Fruit fly (Drosophila melanogaster) whole organism, prepupa: ENCODE measurements around the gene CG5902.
A peak's percentile ranks its signal among the peaks of the same experiment; 100 is the strongest.

Experiments
- Blimp-1 ChIP-seq: fragments of 200-800 bp; sonication (Bioruptor generic); optimal IDR thresholded peaks from 3 replicates; lab custom pipeline; 2017; ENCODE audit warnings: missing biosample characterization, missing genetic modification characterization, mild to moderate bottlenecking, moderate library complexity, missing genetic modification reagents
- CG10631 ChIP-seq: fragments of 200-800 bp; sonication (Bioruptor generic); optimal IDR thresholded peaks from 2 replicates; lab custom pipeline; 2016; ENCODE audit warnings: missing biosample characterization, missing genetic modification characterization
- CG11294 ChIP-seq: fragments of 200-800 bp; sonication (Bioruptor generic); IDR thresholded peaks from 2 replicates; pipeline ENCODE4 v1.3.6; 2022; ENCODE audit warnings: missing biosample characterization, missing genetic modification characterization
- CG11762 ChIP-seq: fragments of 200-800 bp; sonication (Bioruptor generic); optimal IDR thresholded peaks from 3 replicates; lab custom pipeline; 2016; ENCODE audit warnings: missing biosample characterization, missing genetic modification characterization; ENCODE audit not compliant: insufficient read depth
- CG11902 ChIP-seq: fragments of 200-800 bp; sonication (Bioruptor generic); optimal IDR thresholded peaks from 3 replicates; lab custom pipeline; 2016; ENCODE audit warnings: missing biosample characterization, missing genetic modification characterization
- CG15336 ChIP-seq: fragments of 200-800 bp; sonication (Bioruptor generic); IDR thresholded peaks from 2 replicates; pipeline ENCODE4 v1.3.6; 2022; ENCODE audit warnings: missing biosample characterization, missing genetic modification characterization
- CG1621 ChIP-seq: fragments of 200-800 bp; sonication (Bioruptor generic); optimal IDR thresholded peaks from 3 replicates; lab custom pipeline; 2018; ENCODE audit warnings: missing biosample characterization, mild to moderate bottlenecking, missing genetic modification characterization
- CG16779 ChIP-seq: fragments of 200-800 bp; sonication (Bioruptor generic); optimal IDR thresholded peaks from 3 replicates; lab custom pipeline; 2017; ENCODE audit warnings: missing biosample characterization, mild to moderate bottlenecking, missing genetic modification characterization
- CG3032 ChIP-seq: fragments of 200-800 bp; optimal IDR thresholded peaks from 2 replicates; lab custom pipeline; 2019; ENCODE audit warnings: missing biosample characterization, mild to moderate bottlenecking, missing genetic modification characterization, moderate library complexity
- CG31627 ChIP-seq: fragments of 200-800 bp; sonication (Bioruptor generic); optimal IDR thresholded peaks from 3 replicates; lab custom pipeline; 2016; ENCODE audit warnings: missing biosample characterization, missing genetic modification characterization
- CG34406 ChIP-seq: fragments of 200-800 bp; sonication (Bioruptor generic); optimal IDR thresholded peaks from 3 replicates; lab custom pipeline; 2016; ENCODE audit warnings: missing biosample characterization, missing genetic modification characterization
- CG3919 ChIP-seq: fragments of 200-800 bp; sonication (Bioruptor generic); optimal IDR thresholded peaks from 3 replicates; lab custom pipeline; 2016; ENCODE audit warnings: missing biosample characterization, missing genetic modification characterization
- CG4318 ChIP-seq: fragments of 200-800 bp; sonication (Bioruptor generic); optimal IDR thresholded peaks from 3 replicates; lab custom pipeline; 2017; ENCODE audit warnings: missing biosample characterization, mild to moderate bottlenecking, missing genetic modification characterization
- CG6163 ChIP-seq: fragments of 200-800 bp; sonication (Bioruptor generic); IDR thresholded peaks from 3 replicates; pipeline ENCODE4 v1.3.6; 2022; ENCODE audit warnings: missing biosample characterization, missing genetic modification characterization
- CG6276 ChIP-seq: fragments of 200-800 bp; sonication (Bioruptor generic); optimal IDR thresholded peaks from 2 replicates; lab custom pipeline; 2017; ENCODE audit warnings: missing biosample characterization, mild to moderate bottlenecking, missing genetic modification characterization
- CG6792 ChIP-seq: fragments of 200-800 bp; sonication (Bioruptor generic); optimal IDR thresholded peaks from 3 replicates; lab custom pipeline; 2016; ENCODE audit warnings: missing biosample characterization, missing genetic modification characterization
- CG6808 ChIP-seq: fragments of 200-800 bp; sonication (Bioruptor generic); optimal IDR thresholded peaks from 3 replicates; lab custom pipeline; 2017; ENCODE audit warnings: missing biosample characterization, missing genetic modification characterization, mild to moderate bottlenecking, moderate library complexity, missing genetic modification reagents
- CG6854 ChIP-seq: fragments of 200-800 bp; sonication (Bioruptor generic); optimal IDR thresholded peaks from 2 replicates; lab custom pipeline; 2017; ENCODE audit warnings: missing biosample characterization, mild to moderate bottlenecking, missing genetic modification characterization
- CG8119 ChIP-seq: fragments of 200-800 bp; sonication (Bioruptor generic); IDR thresholded peaks from 3 replicates; pipeline ENCODE4 v1.3.6; 2022; ENCODE audit warnings: missing biosample characterization, missing genetic modification characterization
- CG8319 ChIP-seq: fragments of 200-800 bp; sonication (Bioruptor generic); optimal IDR thresholded peaks from 3 replicates; lab custom pipeline; 2016; ENCODE audit warnings: missing biosample characterization, missing genetic modification characterization
- CG8632 ChIP-seq: fragments of 200-800 bp; sonication (Bioruptor generic); optimal IDR thresholded peaks from 3 replicates; lab custom pipeline; 2016; ENCODE audit warnings: missing biosample characterization, missing genetic modification characterization
- CG9139 ChIP-seq: fragments of 200-800 bp; sonication (Bioruptor generic); optimal IDR thresholded peaks from 3 replicates; lab custom pipeline; 2017; ENCODE audit warnings: missing biosample characterization, mild to moderate bottlenecking, missing genetic modification characterization
- Eip75B ChIP-seq: fragments of 200-800 bp; sonication (Bioruptor generic); optimal IDR thresholded peaks from 3 replicates; lab custom pipeline; 2016; ENCODE audit warnings: missing biosample characterization, missing genetic modification characterization
- Eip78C ChIP-seq: fragments of 200-800 bp; sonication (Bioruptor generic); peaks from one replicate; lab custom pipeline; 2016; ENCODE audit warnings: missing biosample characterization, missing genetic modification characterization
- Eip93F ChIP-seq: fragments of 200-800 bp; sonication (Bioruptor generic); optimal IDR thresholded peaks from 2 replicates; lab custom pipeline; 2016; ENCODE audit warnings: missing biosample characterization, mild to moderate bottlenecking, missing genetic modification characterization
- Ets96B ChIP-seq: fragments of 200-800 bp; optimal IDR thresholded peaks from 2 replicates; lab custom pipeline; 2019; ENCODE audit warnings: missing biosample characterization, mild to moderate bottlenecking, missing genetic modification characterization, moderate library complexity
- Gug ChIP-seq: fragments of 200-800 bp; sonication (Bioruptor generic); IDR thresholded peaks from 2 replicates; pipeline ENCODE4 v1.3.6; 2022; ENCODE audit warnings: missing biosample characterization, missing genetic modification characterization
- Hr38 ChIP-seq: sonication (Bioruptor generic); optimal IDR thresholded peaks from 2 replicates; lab custom pipeline; 2016; ENCODE audit warnings: missing biosample characterization, missing genetic modification characterization
- Hr39 ChIP-seq: fragments of 200-800 bp; sonication (Bioruptor generic); optimal IDR thresholded peaks from 2 replicates; lab custom pipeline; 2016; ENCODE audit warnings: missing biosample characterization, missing genetic modification characterization
- Hr4 ChIP-seq: fragments of 200-800 bp; sonication (Bioruptor generic); optimal IDR thresholded peaks from 3 replicates; lab custom pipeline; 2016; ENCODE audit warnings: missing biosample characterization, missing genetic modification characterization
- Lpt ChIP-seq: fragments of 200-800 bp; sonication (Bioruptor generic); optimal IDR thresholded peaks from 3 replicates; lab custom pipeline; 2016; ENCODE audit warnings: missing biosample characterization, missing genetic modification characterization
- Met ChIP-seq: fragments of 200-800 bp; sonication (Bioruptor generic); optimal IDR thresholded peaks from 3 replicates; lab custom pipeline; 2016; ENCODE audit warnings: missing biosample characterization, missing genetic modification characterization
- Smox ChIP-seq: fragments of 200-800 bp; sonication (Bioruptor generic); optimal IDR thresholded peaks from 3 replicates; lab custom pipeline; 2016; ENCODE audit warnings: missing biosample characterization, missing genetic modification characterization
- Sox102F ChIP-seq: fragments of 200-800 bp; sonication (Bioruptor generic); optimal IDR thresholded peaks from 2 replicates; lab custom pipeline; 2016; ENCODE audit warnings: missing biosample characterization, mild to moderate bottlenecking, missing genetic modification characterization
- Sox14 ChIP-seq: fragments of 200-800 bp; sonication (Bioruptor generic); optimal IDR thresholded peaks from 3 replicates; lab custom pipeline; 2016; ENCODE audit warnings: missing biosample characterization, missing genetic modification characterization
- Sox15 ChIP-seq: fragments of 200-800 bp; sonication (Bioruptor generic); optimal IDR thresholded peaks from 3 replicates; lab custom pipeline; 2016; ENCODE audit warnings: missing biosample characterization, missing genetic modification characterization
- acj6 ChIP-seq: fragments of 200-800 bp; sonication (Bioruptor generic); optimal IDR thresholded peaks from 3 replicates; lab custom pipeline; 2016; ENCODE audit warnings: missing biosample characterization, missing genetic modification characterization
- cyc ChIP-seq: fragments of 200-800 bp; sonication (Bioruptor generic); optimal IDR thresholded peaks from 3 replicates; lab custom pipeline; 2016; ENCODE audit warnings: missing biosample characterization, missing genetic modification characterization
- dac ChIP-seq: fragments of 200-800 bp; sonication (Bioruptor generic); optimal IDR thresholded peaks from 2 replicates; lab custom pipeline; 2017; ENCODE audit warnings: missing biosample characterization, mild to moderate bottlenecking, missing genetic modification characterization
- fd59A ChIP-seq: fragments of 200-800 bp; sonication (Bioruptor generic); optimal IDR thresholded peaks from 2 replicates; lab custom pipeline; 2017; ENCODE audit warnings: missing biosample characterization, mild to moderate bottlenecking, missing genetic modification characterization, missing genetic modification reagents
- fd85E ChIP-seq: fragments of 200-800 bp; sonication (Bioruptor generic); optimal IDR thresholded peaks from 3 replicates; lab custom pipeline; 2016; ENCODE audit warnings: missing biosample characterization, missing genetic modification characterization
- fkh ChIP-seq: fragments of 200-800 bp; sonication (Bioruptor generic); optimal IDR thresholded peaks from 3 replicates; lab custom pipeline; 2017; ENCODE audit warnings: missing biosample characterization, mild to moderate bottlenecking, missing genetic modification characterization, moderate library complexity
- lz ChIP-seq: fragments of 200-800 bp; sonication (Bioruptor generic); optimal IDR thresholded peaks from 3 replicates; lab custom pipeline; 2016; ENCODE audit warnings: missing biosample characterization, missing genetic modification characterization
- net ChIP-seq: fragments of 200-800 bp; sonication (Bioruptor generic); optimal IDR thresholded peaks from 3 replicates; lab custom pipeline; 2016; ENCODE audit warnings: missing biosample characterization, missing genetic modification characterization
- pdm3 ChIP-seq: fragments of 200-800 bp; sonication (Bioruptor generic); optimal IDR thresholded peaks from 3 replicates; lab custom pipeline; 2016; ENCODE audit warnings: missing biosample characterization, missing genetic modification characterization
- salr ChIP-seq, 2 experiments: fragments of 200-800 bp; sonication (Bioruptor generic); optimal IDR thresholded peaks; 3 replicates each; lab custom pipeline; 2016 to 2018; ENCODE audit warnings: missing biosample characterization in 2 of 2, missing genetic modification characterization in 2 of 2, mild to moderate bottlenecking in 1 of 2
- ss ChIP-seq, 2 experiments: fragments of 200-800 bp; sonication (Bioruptor generic); optimal IDR thresholded peaks; 2 replicates in 1 of 2; 3 replicates in 1 of 2; lab custom pipeline; 2017 to 2018; ENCODE audit warnings: mild to moderate bottlenecking in 2 of 2, missing biosample characterization in 2 of 2, missing genetic modification characterization in 2 of 2, moderate library complexity in 1 of 2
- svp ChIP-seq: fragments of 200-800 bp; sonication (Bioruptor generic); peaks from one replicate; lab custom pipeline; 2016; ENCODE audit warnings: missing biosample characterization, missing genetic modification characterization
- topi ChIP-seq: fragments of 200-800 bp; sonication (Bioruptor generic); optimal IDR thresholded peaks from 3 replicates; lab custom pipeline; 2016; ENCODE audit warnings: missing biosample characterization, missing genetic modification characterization
- vri ChIP-seq: fragments of 200-800 bp; sonication (Bioruptor generic); optimal IDR thresholded peaks from 3 replicates; lab custom pipeline; 2016; ENCODE audit warnings: missing biosample characterization, mild to moderate bottlenecking, missing genetic modification characterization

CG5902 gene

dm6 chr3R:23948466-23949413 lies 37.7 kb upstream of the CG5902 start:
- TF ChIP-seq cyc (peak; percentile 92), Gug (GFP tag; lab: Robert Waterston, UW) (peak; percentile 68), CG6276 (GFP tag; lab: Kevin White, UChicago) (peak; percentile 89), Hr4 (peak; percentile 91), dac (GFP tag; lab: Kevin White, UChicago) (peak; percentile 73), Eip78C (GFP tag; lab: Kevin White, UChicago) (peak; percentile 99), Eip93F (GFP tag; lab: Kevin White, UChicago) (peak; percentile 73), CG11902 (GFP tag; lab: Kevin White, UChicago) (peak; percentile 94), CG6163 (GFP tag; lab: Robert Waterston, UW) (peak; percentile 87), fd85E (GFP tag; lab: Kevin White, UChicago) (peak; percentile 81), CG6808 (GFP tag; lab: Kevin White, UChicago) (peak; percentile 98), CG8632 (GFP tag; lab: Kevin White, UChicago) (peak; percentile 94), CG8319 (GFP tag; lab: Kevin White, UChicago) (peak; percentile 92), net (GFP tag; lab: Kevin White, UChicago) (peak; percentile 92), topi (GFP tag; lab: Kevin White, UChicago) (peak; percentile 96), vri (GFP tag; lab: Kevin White, UChicago) (peak; percentile 88), fkh (GFP tag; lab: Kevin White, UChicago) (no peak), CG11762 (GFP tag; lab: Kevin White, UChicago) (peak; percentile 93), CG6792 (GFP tag; lab: Kevin White, UChicago) (peak; percentile 94), Blimp-1 (GFP tag; lab: Kevin White, UChicago) (peak; percentile 67), CG9139 (peak; percentile 91), Met (peak; percentile 96), Ets96B (tag; lab: Kevin White, UChicago) (peak; percentile 98), CG8119 (GFP tag; lab: Robert Waterston, UW) (peak; percentile 93), CG3919 (GFP tag; lab: Kevin White, UChicago) (peak; percentile 96), ss (GFP tag; optimal IDR thresholded peaks at IDR 0.05; lab: Kevin White, UChicago) (peak; percentile 93 to 98), CG3032 (tag; lab: Kevin White, UChicago) (peak; percentile 98), Hr38 (GFP tag; lab: Kevin White, UChicago) (no peak), CG6854 (GFP tag; lab: Kevin White, UChicago) (peak; percentile 81), Smox (peak; percentile 95), pdm3 (GFP tag; lab: Kevin White, UChicago) (peak; percentile 96), CG1621 (peak; percentile 73), CG16779 (tag; lab: Kevin White, UChicago) (peak; percentile 91), lz (GFP tag; lab: Kevin White, UChicago) (peak; percentile 95), CG11294 (GFP tag; lab: Robert Waterston, UW) (peak; percentile 48), Sox102F (GFP tag; lab: Kevin White, UChicago) (peak; percentile 93), Eip75B (GFP tag; lab: Kevin White, UChicago) (peak; percentile 96), acj6 (GFP tag; lab: Kevin White, UChicago) (peak; percentile 95), svp (GFP tag; lab: Kevin White, UChicago) (peak; percentile 99), Sox15 (GFP tag; lab: Kevin White, UChicago) (peak; percentile 94), Hr39 (GFP tag; lab: Kevin White, UChicago) (peak; percentile 94), CG15336 (GFP tag; lab: Robert Waterston, UW) (peak; percentile 89), Sox14 (GFP tag; lab: Kevin White, UChicago) (peak; percentile 96), salr (GFP tag; optimal IDR thresholded peaks at IDR 0.05; lab: Kevin White, UChicago) (peak; percentile 92), Lpt (GFP tag; lab: Kevin White, UChicago) (peak; percentile 83), CG34406 (GFP tag; lab: Kevin White, UChicago) (peak; percentile 95), CG10631 (GFP tag; lab: Kevin White, UChicago) (peak; percentile 94), CG4318 (GFP tag; lab: Kevin White, UChicago) (peak; percentile 78), CG31627 (GFP tag; lab: Kevin White, UChicago) (peak; percentile 94), fd59A (peak; percentile 97)
